Fruit fly (Drosophila melanogaster): Measurements from ENCODE around the gene mop.

DNA sequence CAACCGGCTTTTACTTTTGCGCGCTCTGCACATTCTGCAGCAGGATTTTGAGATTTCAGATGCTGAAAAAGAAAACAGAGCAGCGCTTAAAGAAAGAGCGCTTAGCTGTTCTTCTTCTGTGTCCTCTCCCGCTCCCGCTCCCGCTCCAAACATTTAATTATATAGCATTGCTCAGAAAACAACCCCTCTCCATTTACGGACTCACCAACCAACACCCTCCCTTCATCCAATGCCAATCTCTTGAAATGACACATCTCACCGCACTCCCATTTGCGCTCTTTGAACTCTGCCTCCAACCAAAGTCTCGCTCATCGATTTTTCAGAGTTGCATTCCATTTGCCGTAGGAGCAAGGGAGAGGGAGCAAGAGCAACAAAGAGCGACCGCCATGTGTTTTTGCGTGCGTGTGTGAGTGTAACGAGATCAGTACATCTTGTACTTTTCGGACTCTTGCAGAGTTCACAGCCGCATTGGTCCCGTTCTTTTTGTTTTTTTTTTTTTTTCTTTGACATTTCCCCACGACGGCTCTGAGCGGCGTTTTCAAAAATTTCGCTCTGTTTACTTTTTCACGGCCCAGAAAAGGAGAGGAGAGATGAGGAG is 20.8 kb downstream of the mop start:
- TF ChIP-seq pan (optimal IDR thresholded peaks at IDR 0.05) (no peak), CG8478 (optimal IDR thresholded peaks at IDR 0.05) (no peak)
